Worm (Caenorhabditis elegans) whole organism, late embryonic: ENCODE data around the gene Y69E1A.5.

Experiments used
- ceh-24 ChIP-seq: sonication (generic microtip); optimal IDR thresholded peaks from 2 replicates; lab custom pipeline; 2016; ENCODE audit warnings: mild to moderate bottlenecking, missing genetic modification characterization, missing compliant biosample characterization
- hlh-15 ChIP-seq: sonication (generic microtip); optimal IDR thresholded peaks from 2 replicates; lab custom pipeline; 2016; ENCODE audit warnings: missing genetic modification characterization, missing compliant biosample characterization
- nfya-1 ChIP-seq: sonication (generic microtip); optimal IDR thresholded peaks from 2 replicates; lab custom pipeline; 2017; ENCODE audit warnings: missing genetic modification characterization, mild to moderate bottlenecking, missing compliant biosample characterization, antibody characterized with exemption, moderate library complexity
- nhr-11 ChIP-seq: fragments of 150-350 bp; optimal IDR thresholded peaks from 2 replicates; lab custom pipeline; 2014; ENCODE audit warnings: missing biosample characterization, missing genetic modification characterization
- pag-3 ChIP-seq: sonication (generic microtip); optimal IDR thresholded peaks from 2 replicates; lab custom pipeline; 2016; ENCODE audit warnings: missing compliant biosample characterization, missing genetic modification characterization, borderline replicate concordance
- unc-55 ChIP-seq: sonication (generic microtip); optimal IDR thresholded peaks from 2 replicates; lab custom pipeline; 2017; ENCODE audit warnings: missing biosample characterization, missing genetic modification reagents, missing genetic modification characterization

DNA sequence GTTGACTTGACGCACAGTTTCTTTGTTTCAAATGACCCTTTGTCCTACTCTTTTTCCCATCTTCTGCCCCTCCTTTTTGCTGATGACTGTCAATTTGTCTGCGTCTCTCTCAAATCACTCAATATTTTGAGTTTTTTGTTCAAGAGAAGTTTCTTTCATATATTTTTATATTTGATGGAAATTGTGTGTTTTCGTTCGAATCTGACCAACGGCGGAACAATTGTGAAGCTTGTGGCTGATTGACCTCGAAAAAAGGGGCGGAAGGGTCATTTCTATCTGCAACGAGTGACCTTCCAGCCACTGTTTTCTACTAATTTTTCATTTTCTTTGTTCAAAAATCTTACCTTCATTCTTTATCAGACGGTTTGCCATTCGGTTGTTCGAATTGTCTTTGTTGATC is 21.2 kb upstream of the Y69E1A.5 start:
- TF ChIP-seq nhr-11 (no peak), ceh-24 (tag; lab: Kevin White, UChicago) (no peak), hlh-15 (tag; lab: Kevin White, UChicago) (no peak), nfya-1 (tag; lab: Kevin White, UChicago) (no peak), unc-55 (GFP tag; lab: Kevin White, UChicago) (no peak), pag-3 (no peak)
